Worm (Caenorhabditis elegans) whole organism, young adult: ENCODE results near the gene nas-15.
A peak's percentile ranks its signal among the peaks of the same experiment; 100 is the strongest.

Source experiments
- B0019.2 ChIP-seq: fragments of 200-800 bp; sonication (Bioruptor generic); conservative IDR thresholded peaks from 2 replicates; pipeline ENCODE4 v1.3.6; 2022; ENCODE audit warnings: missing genetic modification reagents, missing genetic modification characterization, missing compliant biosample characterization
- D2030.7 ChIP-seq: fragments of 200-800 bp; sonication (Bioruptor generic); IDR thresholded peaks from 2 replicates; pipeline ENCODE4 v1.3.6; 2022; ENCODE audit warnings: missing genetic modification reagents, missing genetic modification characterization, missing compliant biosample characterization
- F10E7.11 ChIP-seq: sonication (generic microtip); optimal IDR thresholded peaks from 2 replicates; lab custom pipeline; 2017; ENCODE audit warnings: mild to moderate bottlenecking, missing genetic modification characterization, moderate library complexity, missing compliant biosample characterization
- F57A8.1 ChIP-seq: fragments of 200-800 bp; sonication (Bioruptor generic); optimal IDR thresholded peaks from 2 replicates; lab custom pipeline; 2018; ENCODE audit warnings: mild to moderate bottlenecking, missing genetic modification characterization, moderate library complexity, missing compliant biosample characterization
- K12H6.12 ChIP-seq: fragments of 200-800 bp; sonication (Bioruptor generic); optimal IDR thresholded peaks from 2 replicates; lab custom pipeline; 2018; ENCODE audit warnings: mild to moderate bottlenecking, missing genetic modification characterization, missing compliant biosample characterization
- Y53G8AR.9 ChIP-seq: fragments of 200-800 bp; sonication (Bioruptor generic); conservative IDR thresholded peaks from 2 replicates; pipeline ENCODE4 v1.3.6; 2022; ENCODE audit warnings: missing genetic modification reagents, missing genetic modification characterization, missing compliant biosample characterization
- Y95B8A.8 ChIP-seq: fragments of 200-800 bp; sonication (Bioruptor generic); IDR thresholded peaks from 2 replicates; pipeline ENCODE4 v1.3.6; 2022; ENCODE audit warnings: missing genetic modification reagents, missing genetic modification characterization, missing compliant biosample characterization
- akir-1 ChIP-seq: fragments of 200-800 bp; sonication (Bioruptor generic); optimal IDR thresholded peaks from 2 replicates; lab custom pipeline; 2018; ENCODE audit warnings: mild to moderate bottlenecking, missing genetic modification characterization, moderate library complexity, missing compliant biosample characterization
- athp-1 ChIP-seq: sonication (generic microtip); optimal IDR thresholded peaks from 2 replicates; lab custom pipeline; 2017; ENCODE audit warnings: mild to moderate bottlenecking, missing genetic modification characterization, missing compliant biosample characterization
- attf-3 ChIP-seq: fragments of 200-800 bp; sonication (Bioruptor generic); conservative IDR thresholded peaks from 2 replicates; pipeline ENCODE4 v1.3.6; 2022; ENCODE audit warnings: missing genetic modification reagents, missing genetic modification characterization, missing compliant biosample characterization
- bed-2 ChIP-seq: fragments of 200-800 bp; sonication (Bioruptor generic); IDR thresholded peaks from 2 replicates; pipeline ENCODE4 v1.3.6; 2022; ENCODE audit warnings: missing genetic modification reagents, missing genetic modification characterization, missing compliant biosample characterization
- ccch-3 ChIP-seq: fragments of 200-800 bp; sonication (Bioruptor generic); optimal IDR thresholded peaks from 2 replicates; lab custom pipeline; 2018; ENCODE audit warnings: mild to moderate bottlenecking, missing genetic modification characterization, missing compliant biosample characterization
- ceh-58 ChIP-seq: fragments of 200-800 bp; sonication (Bioruptor generic); IDR thresholded peaks from 2 replicates; pipeline ENCODE4 v1.3.6; 2022; ENCODE audit warnings: missing genetic modification characterization, missing compliant biosample characterization
- ceh-79 ChIP-seq: sonication (generic microtip); optimal IDR thresholded peaks from 2 replicates; lab custom pipeline; 2017; ENCODE audit warnings: mild to moderate bottlenecking, missing genetic modification characterization, missing compliant biosample characterization
- efl-1 ChIP-seq: fragments of 150-350 bp; optimal IDR thresholded peaks from 2 replicates; lab custom pipeline; 2014; ENCODE audit warnings: missing biosample characterization, missing genetic modification reagents, missing genetic modification characterization
- gei-17 ChIP-seq: fragments of 200-800 bp; sonication (Bioruptor generic); optimal IDR thresholded peaks from 2 replicates; lab custom pipeline; 2018; ENCODE audit warnings: mild to moderate bottlenecking, missing genetic modification characterization, missing compliant biosample characterization
- hmg-1.2 ChIP-seq: fragments of 200-800 bp; sonication (Bioruptor generic); IDR thresholded peaks from 2 replicates; pipeline ENCODE4 v1.3.6; 2022; ENCODE audit warnings: missing genetic modification reagents, missing genetic modification characterization, missing compliant biosample characterization
- hrde-1 ChIP-seq: sonication (generic microtip); optimal IDR thresholded peaks from 2 replicates; lab custom pipeline; 2016; ENCODE audit warnings: missing genetic modification characterization, mild to moderate bottlenecking, missing compliant biosample characterization, moderate library complexity, missing genotype, missing genetic modification reagents, borderline replicate concordance
- lag-1 ChIP-seq: fragments of 200-800 bp; sonication (Bioruptor generic); IDR thresholded peaks from 2 replicates; pipeline ENCODE4 v1.3.6; 2022; ENCODE audit warnings: missing genetic modification reagents, missing genetic modification characterization, missing compliant biosample characterization
- lin-26 ChIP-seq: fragments of 200-800 bp; sonication (Bioruptor generic); IDR thresholded peaks from 2 replicates; pipeline ENCODE4 v1.3.6; 2022; ENCODE audit warnings: missing genetic modification reagents, missing genetic modification characterization, missing compliant biosample characterization
- lin-35 ChIP-seq, 3 experiments: fragments of 150-350 bp in 2 of 3; sonication (generic microtip) in 1 of 3; optimal IDR thresholded peaks; 2 replicates each; lab custom pipeline; 2014 to 2018; ENCODE audit warnings: missing biosample characterization in 3 of 3, missing genetic modification characterization in 3 of 3, missing genetic modification reagents in 3 of 3
- lin-54 ChIP-seq: fragments of 200-800 bp; sonication (Bioruptor generic); optimal IDR thresholded peaks from 2 replicates; lab custom pipeline; 2018; ENCODE audit warnings: mild to moderate bottlenecking, missing genetic modification characterization, missing compliant biosample characterization
- lir-1 ChIP-seq: fragments of 200-800 bp; sonication (Bioruptor generic); conservative IDR thresholded peaks from 2 replicates; pipeline ENCODE4 v1.3.6; 2022; ENCODE audit warnings: missing genetic modification reagents, missing genetic modification characterization, missing compliant biosample characterization
- mel-28 ChIP-seq: sonication (generic microtip); optimal IDR thresholded peaks from 2 replicates; lab custom pipeline; 2016; ENCODE audit warnings: borderline replicate concordance, mild to moderate bottlenecking, missing genetic modification characterization, missing compliant biosample characterization
- mxl-1 ChIP-seq: sonication (generic microtip); optimal IDR thresholded peaks from 2 replicates; lab custom pipeline; 2016; ENCODE audit warnings: missing genetic modification characterization, missing compliant biosample characterization
- nfya-1 ChIP-seq: sonication (generic microtip); optimal IDR thresholded peaks from 2 replicates; lab custom pipeline; 2017; ENCODE audit warnings: antibody characterized with exemption, missing compliant biosample characterization, missing genetic modification characterization, borderline replicate concordance; ENCODE audit not compliant: insufficient read depth
- nhr-120 ChIP-seq: fragments of 200-800 bp; sonication (Bioruptor generic); IDR thresholded peaks from 2 replicates; pipeline ENCODE4 v1.3.6; 2022; ENCODE audit warnings: missing genetic modification characterization, missing compliant biosample characterization
- rcor-1 ChIP-seq: fragments of 200-800 bp; sonication (Bioruptor generic); IDR thresholded peaks from 2 replicates; pipeline ENCODE4 v1.3.6; 2022; ENCODE audit warnings: missing genetic modification reagents, missing genetic modification characterization, missing compliant biosample characterization
- repo-1 ChIP-seq: sonication (generic microtip); optimal IDR thresholded peaks from 2 replicates; lab custom pipeline; 2017; ENCODE audit warnings: mild to moderate bottlenecking, missing genetic modification characterization, missing compliant biosample characterization
- sdz-38 ChIP-seq: sonication (generic microtip); optimal IDR thresholded peaks from 2 replicates; lab custom pipeline; 2016; ENCODE audit warnings: missing genotype, missing genetic modification characterization, missing compliant biosample characterization
- sea-2 ChIP-seq: fragments of 200-800 bp; sonication (Bioruptor generic); IDR thresholded peaks from 2 replicates; pipeline ENCODE4 v1.3.6; 2022; ENCODE audit warnings: missing genetic modification characterization, missing compliant biosample characterization
- snpc-1.3 ChIP-seq: sonication (generic microtip); optimal IDR thresholded peaks from 2 replicates; lab custom pipeline; 2017; ENCODE audit warnings: missing genetic modification characterization, mild to moderate bottlenecking, missing compliant biosample characterization, antibody characterized with exemption, moderate library complexity, missing genotype, missing genetic modification reagents; ENCODE audit not compliant: insufficient read depth
- snpc-4 ChIP-seq, 5 experiments: fragments of 150-350 bp in 1 of 5; sonication (generic microtip) in 4 of 5; optimal IDR thresholded peaks; 2 replicates each; lab custom pipeline; 2014 to 2018; ENCODE audit warnings: missing genetic modification characterization in 5 of 5, missing biosample characterization in 3 of 5, antibody characterized with exemption in 2 of 5, mild to moderate bottlenecking in 2 of 5, missing compliant biosample characterization in 2 of 5, missing genotype in 2 of 5, moderate library complexity in 2 of 5, missing genetic modification reagents in 1 of 5
- somi-1 ChIP-seq: fragments of 200-800 bp; sonication (Bioruptor generic); optimal IDR thresholded peaks from 2 replicates; lab custom pipeline; 2018; ENCODE audit warnings: mild to moderate bottlenecking, missing genetic modification characterization, missing compliant biosample characterization
- sptf-2 ChIP-seq: fragments of 200-800 bp; sonication (Bioruptor generic); optimal IDR thresholded peaks from 2 replicates; lab custom pipeline; 2018; ENCODE audit warnings: mild to moderate bottlenecking, missing genetic modification characterization, missing compliant biosample characterization
- tlf-1 ChIP-seq: fragments of 200-800 bp; sonication (Bioruptor generic); optimal IDR thresholded peaks from 2 replicates; lab custom pipeline; 2018; ENCODE audit warnings: mild to moderate bottlenecking, missing genetic modification characterization, missing compliant biosample characterization
- zfh-2 ChIP-seq: fragments of 200-800 bp; sonication (Bioruptor generic); conservative IDR thresholded peaks from 2 replicates; pipeline ENCODE4 v1.3.6; 2022; ENCODE audit warnings: missing genetic modification reagents, missing genetic modification characterization, missing compliant biosample characterization
- ztf-18 ChIP-seq: sonication (generic microtip); optimal IDR thresholded peaks from 2 replicates; lab custom pipeline; 2016; ENCODE audit warnings: missing genotype, mild to moderate bottlenecking, missing genetic modification characterization, missing compliant biosample characterization
- ztf-28 ChIP-seq: fragments of 200-800 bp; sonication (Bioruptor generic); IDR thresholded peaks from 2 replicates; pipeline ENCODE4 v1.3.6; 2022; ENCODE audit warnings: missing genetic modification reagents, missing genetic modification characterization, missing compliant biosample characterization

Gene nas-15

ce11 chrX:785368-785767, 7.8 kb downstream of the nas-15 start:
- no peak for TF ChIP-seq Y95B8A.8 (GFP tag; lab: Robert Waterston, UW)
- no peak for TF ChIP-seq somi-1 (GFP tag; lab: Kevin White, UChicago)
- TF ChIP-seq sea-2, result no peak
- TF ChIP-seq snpc-1.3, result no peak
- no peak for TF ChIP-seq bed-2 (GFP tag; lab: Robert Waterston, UW)
- no peak for TF ChIP-seq attf-3 (GFP tag; lab: Robert Waterston, UW)
- TF ChIP-seq gei-17, result peak; percentile 66
- TF ChIP-seq, all 124 proteins: peak for 1

DNA sequence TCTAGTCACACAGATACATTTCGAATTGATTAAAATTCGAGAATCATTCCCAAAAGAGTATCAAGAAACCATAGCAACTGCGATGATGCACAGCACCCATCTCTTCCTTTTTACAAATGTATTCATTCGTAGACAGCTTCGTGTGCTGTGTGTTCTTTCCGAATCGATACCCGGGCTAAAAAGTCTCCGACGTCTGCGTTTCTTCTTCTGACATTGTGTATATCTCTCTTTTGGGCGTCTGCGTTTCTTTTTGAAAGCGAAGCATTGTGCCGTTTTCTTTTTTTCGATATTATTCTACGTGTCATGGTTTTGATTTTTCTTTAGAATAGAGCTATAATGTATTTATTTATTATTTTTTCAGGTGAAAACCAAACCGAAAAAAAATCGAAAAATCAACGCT, 10.5 kb downstream of the nas-15 start, which contains the start of gene attf-5:
Gene attf-5 (plus strand): TSS at position 362 of the 400 bp plus-strand sequence.
- peak; percentile 88 for TF ChIP-seq hmg-1.2
- no peak for TF ChIP-seq zfh-2 (GFP tag; lab: Robert Waterston, UW)
- TF ChIP-seq, all 124 proteins: peak for 1

- no peak for TF ChIP-seq F57A8.1
- no peak for TF ChIP-seq gei-17
- no peak for TF ChIP-seq nfya-1
- no peak for TF ChIP-seq lag-1 (GFP tag; lab: Robert Waterston, UW)
- no peak for TF ChIP-seq Y95B8A.8 (GFP tag; lab: Robert Waterston, UW)
- no peak for TF ChIP-seq snpc-4 (GFP tag; optimal IDR thresholded peaks at IDR 0.05; lab: Kevin White, UChicago)
- TF ChIP-seq snpc-4 (tag; optimal IDR thresholded peaks at IDR 0.05; lab: Kevin White, UChicago), result no peak
- TF ChIP-seq hrde-1 (tag; lab: Kevin White, UChicago), result no peak
- no peak for TF ChIP-seq efl-1 (GFP tag; lab: Kevin White, UChicago)
- TF ChIP-seq lin-54, result no peak
- TF ChIP-seq nhr-120 (GFP tag; lab: Robert Waterston, UW), result no peak
- TF ChIP-seq ceh-58 (GFP tag; lab: Robert Waterston, UW), result no peak
- TF ChIP-seq ztf-28 (GFP tag; lab: Robert Waterston, UW), result no peak
- no peak for TF ChIP-seq hmg-1.2
- no peak for TF ChIP-seq ceh-79 (tag; lab: Kevin White, UChicago)
- no peak for TF ChIP-seq F10E7.11 (tag; lab: Kevin White, UChicago)
- no peak for TF ChIP-seq mxl-1 (tag; lab: Kevin White, UChicago)
- no peak for TF ChIP-seq akir-1 (GFP tag; lab: Kevin White, UChicago)
These were observed 12.3 kb downstream of the nas-15 start for ce11 chrX:789848-790247.

DNA sequence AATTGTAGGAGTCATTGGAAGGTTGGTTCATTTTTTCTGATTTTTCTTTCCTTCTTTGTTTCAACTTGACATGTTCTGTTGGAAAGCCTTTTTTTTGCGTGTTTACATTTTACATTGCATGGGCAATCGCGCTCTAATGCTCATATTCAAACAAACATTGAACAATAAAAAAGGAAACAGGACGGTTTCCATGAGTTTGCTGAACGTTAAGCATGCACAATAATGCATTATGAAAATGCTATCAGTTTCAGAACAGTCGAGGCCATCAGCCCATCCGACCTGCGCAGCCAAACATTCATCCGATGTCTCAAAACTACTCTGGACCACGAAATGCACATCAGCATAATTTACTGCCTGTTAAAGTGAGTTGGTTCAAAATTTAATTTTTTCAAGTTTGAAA, 13.1 kb downstream of the nas-15 start:
- TF ChIP-seq ccch-3 (no peak), hrde-1 (tag; lab: Kevin White, UChicago) (no peak), sdz-38 (tag; lab: Kevin White, UChicago) (no peak), ztf-18 (tag; lab: Kevin White, UChicago) (no peak), Y53G8AR.9 (GFP tag; lab: Robert Waterston, UW) (no peak), athp-1 (tag; lab: Kevin White, UChicago) (no peak), rcor-1 (GFP tag; lab: Robert Waterston, UW) (no peak), lir-1 (GFP tag; lab: Robert Waterston, UW) (no peak), attf-3 (GFP tag; lab: Robert Waterston, UW) (no peak), tlf-1 (GFP tag; lab: Kevin White, UChicago) (no peak), Y95B8A.8 (GFP tag; lab: Robert Waterston, UW) (no peak)

DNA sequence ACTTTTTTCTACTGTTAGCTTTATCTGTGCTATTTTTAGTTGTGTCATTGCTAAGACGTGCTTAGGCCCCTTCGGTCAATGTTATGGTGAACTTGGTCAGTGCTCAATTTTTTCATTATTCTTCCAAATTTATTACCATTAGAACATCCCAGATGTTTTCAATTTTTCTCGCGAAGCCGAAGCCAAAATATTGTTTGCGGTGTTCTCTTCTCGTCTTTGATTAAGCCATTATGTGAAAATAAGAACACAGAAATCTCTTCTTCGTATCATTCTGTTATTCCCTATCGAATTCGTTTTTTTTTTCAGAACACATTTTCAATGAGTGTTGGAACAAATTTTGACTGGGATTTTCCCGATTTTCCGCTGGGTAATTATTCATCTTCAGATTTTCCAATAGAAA, 25.0 kb downstream of the nas-15 start, which contains the start of gene gtr-1:
Gene gtr-1 (plus strand): TSS at position 301 of the 400 bp plus-strand sequence.
- TF ChIP-seq Y95B8A.8 (GFP tag; lab: Robert Waterston, UW), result no peak
- TF ChIP-seq lin-35 (GFP tag; optimal IDR thresholded peaks at IDR 0.05; lab: Kevin White, UChicago), result no peak
- TF ChIP-seq sptf-2, result no peak
- no peak for TF ChIP-seq mel-28 (tag; lab: Kevin White, UChicago)
- no peak for TF ChIP-seq lin-26 (GFP tag; lab: Robert Waterston, UW)
- no peak for TF ChIP-seq D2030.7 (GFP tag; lab: Robert Waterston, UW)
- no peak for TF ChIP-seq K12H6.12 (tag; lab: Kevin White, UChicago)
- no peak for TF ChIP-seq B0019.2 (GFP tag; lab: Robert Waterston, UW)
- TF ChIP-seq sea-2, result no peak
- TF ChIP-seq repo-1 (tag; lab: Kevin White, UChicago), result no peak
- TF ChIP-seq athp-1 (tag; lab: Kevin White, UChicago), result no peak
